Fruit fly (Drosophila melanogaster): ENCODE data around the gene LpR1.

Gene LpR1

dm6 chr3R:25762005-25762764 is 720 bp downstream of the LpR1 start:
- no peak for TF ChIP-seq Ets98B (GFP tag; IDR thresholded peaks at IDR 0.05)
- TF ChIP-seq Pif1B (GFP tag; optimal IDR thresholded peaks at IDR 0.05) = no peak
- no peak for TF ChIP-seq Snoo (tag; optimal IDR thresholded peaks at IDR 0.05)
- TF ChIP-seq CG12605 (GFP tag; IDR thresholded peaks at IDR 0.05) = no peak
- TF ChIP-seq Pif1A (GFP tag; optimal IDR thresholded peaks at IDR 0.05) = no peak
- no peak for TF ChIP-seq CG13204 (GFP tag; optimal IDR thresholded peaks at IDR 0.05)
- no peak for TF ChIP-seq CG8301 (tag; optimal IDR thresholded peaks at IDR 0.05)

- TF ChIP-seq gl (tag; optimal IDR thresholded peaks at IDR 0.05) (no peak), D1 (tag; optimal IDR thresholded peaks at IDR 0.05) (no peak), EcR (GFP tag; optimal IDR thresholded peaks at IDR 0.05) (no peak), Ets98B (GFP tag; IDR thresholded peaks at IDR 0.05) (peak; percentile 45; the same call in 1 of the 2 replicates), CG32121 (GFP tag; IDR thresholded peaks at IDR 0.05) (no peak), CG10348 (GFP tag; IDR thresholded peaks at IDR 0.05) (no peak), CG8301 (tag; optimal IDR thresholded peaks at IDR 0.05) (no peak), CG34367 (tag; optimal IDR thresholded peaks at IDR 0.05) (no peak), CG4496 (GFP tag; IDR thresholded peaks at IDR 0.05) (0 out of 3 replicates have a peak, but pooled peaks have one; percentile 42), rn (GFP tag; IDR thresholded peaks at IDR 0.05) (no peak), CG8159 (tag; optimal IDR thresholded peaks at IDR 0.05) (no peak), CG9948 (tag; optimal IDR thresholded peaks at IDR 0.05) (no peak), fd96Ca (GFP tag; IDR thresholded peaks at IDR 0.05) (0 out of 3 replicates have a peak, but pooled peaks have one; percentile 22), CG17806 (tag; optimal IDR thresholded peaks at IDR 0.05) (no peak), CG14655 (GFP tag; optimal IDR thresholded peaks at IDR 0.05) (peak; percentile 16), CG13204 (GFP tag; optimal IDR thresholded peaks at IDR 0.05) (no peak), Pif1B (GFP tag; optimal IDR thresholded peaks at IDR 0.05) (no peak), CG12605 (GFP tag; IDR thresholded peaks at IDR 0.05) (peak; percentile 41; the same call in 1 of the 2 replicates), Snoo (tag; optimal IDR thresholded peaks at IDR 0.05) (no peak)
These were observed 2.7 kb downstream of the LpR1 start for dm6 chr3R:25760190-25760589.

- TF ChIP-seq CG10348 (GFP tag; IDR thresholded peaks at IDR 0.05) = no peak
- TF ChIP-seq CG4496 (GFP tag; IDR thresholded peaks at IDR 0.05) = peak; percentile 15; the same call in 1 of the 3 replicates
- TF ChIP-seq CG32121 (GFP tag; IDR thresholded peaks at IDR 0.05) = peak; percentile 56; the same call in 1 of the 2 replicates
- peak; percentile 62 for TF ChIP-seq Snoo (tag; optimal IDR thresholded peaks at IDR 0.05)
- TF ChIP-seq Pif1A (GFP tag; optimal IDR thresholded peaks at IDR 0.05) = peak; percentile 21
These were observed 3.5 kb downstream of the LpR1 start for dm6 chr3R:25759430-25759829.

dm6 chr3R:25755864-25756507 is 6.9 kb downstream of the LpR1 start:
- no peak for TF ChIP-seq CG17806 (tag; optimal IDR thresholded peaks at IDR 0.05)
- no peak for TF ChIP-seq CG15710 (tag; optimal IDR thresholded peaks at IDR 0.05)
- TF ChIP-seq Ets98B (GFP tag; IDR thresholded peaks at IDR 0.05) = no peak
- TF ChIP-seq CG32121 (GFP tag; IDR thresholded peaks at IDR 0.05) = no peak
- no peak for TF ChIP-seq CG34367 (tag; optimal IDR thresholded peaks at IDR 0.05)
- no peak for TF ChIP-seq EcR (GFP tag; optimal IDR thresholded peaks at IDR 0.05)
- no peak for TF ChIP-seq Pif1B (GFP tag; optimal IDR thresholded peaks at IDR 0.05)
- no peak for TF ChIP-seq CG9948 (tag; optimal IDR thresholded peaks at IDR 0.05)
- no peak for TF ChIP-seq CG14655 (GFP tag; optimal IDR thresholded peaks at IDR 0.05)
- TF ChIP-seq rn (GFP tag; IDR thresholded peaks at IDR 0.05) = no peak
- TF ChIP-seq CG4496 (GFP tag; IDR thresholded peaks at IDR 0.05) = no peak
- no peak for TF ChIP-seq D1 (tag; optimal IDR thresholded peaks at IDR 0.05)
- TF ChIP-seq CG8159 (tag; optimal IDR thresholded peaks at IDR 0.05) = no peak
- no peak for TF ChIP-seq CG12605 (GFP tag; IDR thresholded peaks at IDR 0.05)

dm6 chr3R:25754844-25755429 is 8.0 kb downstream of the LpR1 start:
- no peak for TF ChIP-seq CG8301 (tag; optimal IDR thresholded peaks at IDR 0.05)
- TF ChIP-seq CG14655 (GFP tag; optimal IDR thresholded peaks at IDR 0.05) = peak; percentile 3
- TF ChIP-seq CG9948 (tag; optimal IDR thresholded peaks at IDR 0.05) = no peak
- no peak for TF ChIP-seq Pif1B (GFP tag; optimal IDR thresholded peaks at IDR 0.05)
- no peak for TF ChIP-seq CG12605 (GFP tag; IDR thresholded peaks at IDR 0.05)

dm6 chr3R:25753798-25754197 is 9.1 kb downstream of the LpR1 start:
- TF ChIP-seq CG4496 (GFP tag; IDR thresholded peaks at IDR 0.05) (peak; percentile 55; the same call in 1 of the 3 replicates), Ets98B (GFP tag; IDR thresholded peaks at IDR 0.05) (0 out of 2 replicates have a peak, but pooled peaks have one; percentile 22), fd96Ca (GFP tag; IDR thresholded peaks at IDR 0.05) (peak; percentile 24; the same call in 1 of the 3 replicates), CG17806 (tag; optimal IDR thresholded peaks at IDR 0.05) (no peak), CG13204 (GFP tag; optimal IDR thresholded peaks at IDR 0.05) (no peak)

Measured in whole organism, pupa.